Worm (Caenorhabditis elegans) whole organism, midembryonic: ENCODE measurements around the gene mec-12.

Source experiments
- flt-1 ChIP-seq: fragments of 200-800 bp; sonication (Bioruptor generic); IDR thresholded peaks from 2 replicates; pipeline ENCODE4 v1.3.6; 2022; ENCODE audit warnings: missing genetic modification characterization, missing compliant biosample characterization
- ztf-29 ChIP-seq: fragments of 200-800 bp; sonication (Bioruptor generic); IDR thresholded peaks from 2 replicates; pipeline ENCODE4 v1.3.6; 2022; ENCODE audit warnings: missing genetic modification reagents, missing genetic modification characterization, missing compliant biosample characterization

DNA sequence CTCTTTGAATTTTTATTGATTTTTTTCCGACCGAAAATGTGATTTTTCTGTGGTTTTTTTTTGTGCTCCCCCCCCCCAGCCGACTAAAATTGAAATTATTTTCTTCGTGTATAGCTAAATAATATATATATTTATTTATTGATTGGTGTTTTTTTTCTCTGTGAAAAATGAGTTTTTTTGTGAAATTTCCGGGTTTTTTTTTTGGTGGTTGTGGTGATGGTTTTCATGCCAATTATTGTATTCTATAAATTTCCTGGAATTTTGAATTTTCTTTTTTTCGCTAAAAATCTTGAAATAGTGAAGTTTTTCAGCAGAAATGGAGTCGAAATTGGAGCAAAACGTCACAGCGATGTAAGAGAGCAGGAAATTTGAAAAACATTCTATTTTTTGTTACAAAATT, 44.3 kb upstream of the mec-12 start, which contains the start of gene lmtr-5:
- TF ChIP-seq flt-1 (GFP tag; lab: Robert Waterston, UW) (no peak), ztf-29 (GFP tag; lab: Robert Waterston, UW) (no peak)
